Fruit fly (Drosophila melanogaster) whole organism, prepupa: ENCODE measurements around the gene Nrx-1.
A peak's percentile ranks its signal among the peaks of the same experiment; 100 is the strongest.

ENCODE experiments used
- CG10631 ChIP-seq: fragments of 200-800 bp; sonication (Bioruptor generic); optimal IDR thresholded peaks from 2 replicates; lab custom pipeline; 2016; ENCODE audit warnings: missing biosample characterization, missing genetic modification characterization
- CG4318 ChIP-seq: fragments of 200-800 bp; sonication (Bioruptor generic); optimal IDR thresholded peaks from 3 replicates; lab custom pipeline; 2017; ENCODE audit warnings: missing biosample characterization, mild to moderate bottlenecking, missing genetic modification characterization
- CG6163 ChIP-seq: fragments of 200-800 bp; sonication (Bioruptor generic); IDR thresholded peaks from 3 replicates; pipeline ENCODE4 v1.3.6; 2022; ENCODE audit warnings: missing biosample characterization, missing genetic modification characterization
- CG6276 ChIP-seq: fragments of 200-800 bp; sonication (Bioruptor generic); optimal IDR thresholded peaks from 2 replicates; lab custom pipeline; 2017; ENCODE audit warnings: missing biosample characterization, mild to moderate bottlenecking, missing genetic modification characterization
- CG8319 ChIP-seq: fragments of 200-800 bp; sonication (Bioruptor generic); optimal IDR thresholded peaks from 3 replicates; lab custom pipeline; 2016; ENCODE audit warnings: missing biosample characterization, missing genetic modification characterization
- Eip75B ChIP-seq: fragments of 200-800 bp; sonication (Bioruptor generic); optimal IDR thresholded peaks from 3 replicates; lab custom pipeline; 2016; ENCODE audit warnings: missing biosample characterization, missing genetic modification characterization
- Eip78C ChIP-seq: fragments of 200-800 bp; sonication (Bioruptor generic); peaks from one replicate; lab custom pipeline; 2016; ENCODE audit warnings: missing biosample characterization, missing genetic modification characterization
- Ets21C ChIP-seq: fragments of 200-800 bp; sonication (Bioruptor generic); optimal IDR thresholded peaks from 3 replicates; lab custom pipeline; 2016; ENCODE audit warnings: missing biosample characterization, missing genetic modification characterization
- Gug ChIP-seq: fragments of 200-800 bp; sonication (Bioruptor generic); IDR thresholded peaks from 2 replicates; pipeline ENCODE4 v1.3.6; 2022; ENCODE audit warnings: missing biosample characterization, missing genetic modification characterization
- Hr39 ChIP-seq: fragments of 200-800 bp; sonication (Bioruptor generic); optimal IDR thresholded peaks from 2 replicates; lab custom pipeline; 2016; ENCODE audit warnings: missing biosample characterization, missing genetic modification characterization
- Lpt ChIP-seq: fragments of 200-800 bp; sonication (Bioruptor generic); optimal IDR thresholded peaks from 3 replicates; lab custom pipeline; 2016; ENCODE audit warnings: missing biosample characterization, missing genetic modification characterization
- Sox102F ChIP-seq: fragments of 200-800 bp; sonication (Bioruptor generic); optimal IDR thresholded peaks from 2 replicates; lab custom pipeline; 2016; ENCODE audit warnings: missing biosample characterization, mild to moderate bottlenecking, missing genetic modification characterization
- Sox14 ChIP-seq: fragments of 200-800 bp; sonication (Bioruptor generic); optimal IDR thresholded peaks from 3 replicates; lab custom pipeline; 2016; ENCODE audit warnings: missing biosample characterization, missing genetic modification characterization
- Sox15 ChIP-seq: fragments of 200-800 bp; sonication (Bioruptor generic); optimal IDR thresholded peaks from 3 replicates; lab custom pipeline; 2016; ENCODE audit warnings: missing biosample characterization, missing genetic modification characterization
- achi ChIP-seq: fragments of 200-800 bp; sonication (Bioruptor generic); optimal IDR thresholded peaks from 3 replicates; lab custom pipeline; 2016; ENCODE audit warnings: missing biosample characterization, missing genetic modification characterization
- acj6 ChIP-seq: fragments of 200-800 bp; sonication (Bioruptor generic); optimal IDR thresholded peaks from 3 replicates; lab custom pipeline; 2016; ENCODE audit warnings: missing biosample characterization, missing genetic modification characterization
- cyc ChIP-seq: fragments of 200-800 bp; sonication (Bioruptor generic); optimal IDR thresholded peaks from 3 replicates; lab custom pipeline; 2016; ENCODE audit warnings: missing biosample characterization, missing genetic modification characterization
- dsx ChIP-seq: fragments of 200-800 bp; optimal IDR thresholded peaks from 3 replicates; lab custom pipeline; 2019; ENCODE audit warnings: missing biosample characterization, mild to moderate bottlenecking, missing genetic modification characterization, moderate library complexity; ENCODE audit not compliant: poor library complexity, severe bottlenecking
- eg ChIP-seq: fragments of 200-800 bp; sonication (Bioruptor generic); IDR thresholded peaks from 3 replicates; pipeline ENCODE4 v1.3.6; 2022; ENCODE audit warnings: missing biosample characterization, missing genetic modification characterization
- esn ChIP-seq: fragments of 200-800 bp; sonication (Bioruptor generic); optimal IDR thresholded peaks from 2 replicates; lab custom pipeline; 2016; ENCODE audit warnings: missing biosample characterization, mild to moderate bottlenecking, missing genetic modification characterization, moderate library complexity
- fd85E ChIP-seq: fragments of 200-800 bp; sonication (Bioruptor generic); optimal IDR thresholded peaks from 3 replicates; lab custom pipeline; 2016; ENCODE audit warnings: missing biosample characterization, missing genetic modification characterization
- fkh ChIP-seq: fragments of 200-800 bp; sonication (Bioruptor generic); optimal IDR thresholded peaks from 3 replicates; lab custom pipeline; 2017; ENCODE audit warnings: missing biosample characterization, mild to moderate bottlenecking, missing genetic modification characterization, moderate library complexity
- spab ChIP-seq: fragments of 200-800 bp; sonication (Bioruptor generic); optimal IDR thresholded peaks from 2 replicates; lab custom pipeline; 2017; ENCODE audit warnings: missing biosample characterization, mild to moderate bottlenecking, missing genetic modification characterization, missing genetic modification reagents
- ss ChIP-seq, 2 experiments: fragments of 200-800 bp; sonication (Bioruptor generic); optimal IDR thresholded peaks; 2 replicates in 1 of 2; 3 replicates in 1 of 2; lab custom pipeline; 2017 to 2018; ENCODE audit warnings: mild to moderate bottlenecking in 2 of 2, missing biosample characterization in 2 of 2, missing genetic modification characterization in 2 of 2, moderate library complexity in 1 of 2
- svp ChIP-seq: fragments of 200-800 bp; sonication (Bioruptor generic); peaks from one replicate; lab custom pipeline; 2016; ENCODE audit warnings: missing biosample characterization, missing genetic modification characterization
- topi ChIP-seq: fragments of 200-800 bp; sonication (Bioruptor generic); optimal IDR thresholded peaks from 3 replicates; lab custom pipeline; 2016; ENCODE audit warnings: missing biosample characterization, missing genetic modification characterization
- vri ChIP-seq: fragments of 200-800 bp; sonication (Bioruptor generic); optimal IDR thresholded peaks from 3 replicates; lab custom pipeline; 2016; ENCODE audit warnings: missing biosample characterization, mild to moderate bottlenecking, missing genetic modification characterization

The Nrx-1 gene

dm6 chr3R:22456007-22456406 is 12.3 kb upstream of the Nrx-1 start:
- TF ChIP-seq Eip75B (GFP tag; lab: Kevin White, UChicago) (no peak), Eip78C (GFP tag; lab: Kevin White, UChicago) (peak; percentile 15), fkh (GFP tag; lab: Kevin White, UChicago) (peak; percentile 25)
- TF ChIP-seq, all 60 proteins: peak for 2

dm6 chr3R:22461673-22462585 is 6.4 kb upstream of the Nrx-1 start, which contains the start of the genes Rpn7 and AP-2mu:
Gene Rpn7, minus strand, starts transcription at chr3R:22462054.
Gene AP-2mu, plus strand, starts transcription at chr3R:22462455.
- no peak for TF ChIP-seq Gug
- TF ChIP-seq svp (GFP tag; lab: Kevin White, UChicago), result peak; percentile 73
- no peak for TF ChIP-seq CG4318 (GFP tag; lab: Kevin White, UChicago)
- TF ChIP-seq esn (GFP tag; lab: Kevin White, UChicago), result peak; percentile 12
- no peak for TF ChIP-seq ss (GFP tag; optimal IDR thresholded peaks at IDR 0.05; lab: Kevin White, UChicago)
- no peak for TF ChIP-seq Lpt (GFP tag; lab: Kevin White, UChicago)
- peak; percentile 21 for TF ChIP-seq Eip78C (GFP tag; lab: Kevin White, UChicago)
- TF ChIP-seq topi (GFP tag; lab: Kevin White, UChicago), result peak; percentile 7
- no peak for TF ChIP-seq spab
- TF ChIP-seq acj6 (GFP tag; lab: Kevin White, UChicago), result no peak
- TF ChIP-seq CG6163 (GFP tag; lab: Robert Waterston, UW), result no peak
- TF ChIP-seq Sox15 (GFP tag; lab: Kevin White, UChicago), result no peak
- TF ChIP-seq CG10631 (GFP tag; lab: Kevin White, UChicago), result peak; percentile 21
- no peak for TF ChIP-seq dsx (GFP tag; lab: Kevin White, UChicago)

- 0 out of 2 replicates have a peak, but pooled peaks have one; percentile 13 for TF ChIP-seq Gug
- no peak for TF ChIP-seq eg (GFP tag; lab: Robert Waterston, UW)
- TF ChIP-seq Eip78C (GFP tag; lab: Kevin White, UChicago), result peak; percentile 76
- TF ChIP-seq esn (GFP tag; lab: Kevin White, UChicago), result peak; percentile 40
- TF ChIP-seq CG6276 (GFP tag; lab: Kevin White, UChicago), result no peak
- TF ChIP-seq Sox14 (GFP tag; lab: Kevin White, UChicago), result peak; percentile 19
Observed at dm6 chr3R:22464611-22465113, 3.6 kb upstream of the Nrx-1 start, which contains the start of gene CG7054. Gene CG7054, plus strand, starts transcription at chr3R:22464985.

dm6 chr3R:22465138-22465537 is 3.2 kb upstream of the Nrx-1 start:
- no peak for TF ChIP-seq esn (GFP tag; lab: Kevin White, UChicago)
- peak; percentile 32 for TF ChIP-seq vri (GFP tag; lab: Kevin White, UChicago)
- peak; percentile 97 for TF ChIP-seq svp (GFP tag; lab: Kevin White, UChicago)
- TF ChIP-seq Sox102F (GFP tag; lab: Kevin White, UChicago), result no peak
- TF ChIP-seq fd85E (GFP tag; lab: Kevin White, UChicago), result no peak
- no peak for TF ChIP-seq cyc (GFP tag; lab: Kevin White, UChicago)
- TF ChIP-seq CG8319, result no peak

dm6 chr3R:22465984-22466530 is 2.3 kb upstream of the Nrx-1 start, which contains the start of gene Pebp1:
Gene Pebp1, plus strand, starts transcription at chr3R:22466034.
- TF ChIP-seq Eip75B (GFP tag; lab: Kevin White, UChicago), result no peak
- no peak for TF ChIP-seq Hr39 (GFP tag; lab: Kevin White, UChicago)
- no peak for TF ChIP-seq achi
- no peak for TF ChIP-seq Lpt (GFP tag; lab: Kevin White, UChicago)
- TF ChIP-seq Sox14 (GFP tag; lab: Kevin White, UChicago), result no peak
- TF ChIP-seq Gug, result no peak
- no peak for TF ChIP-seq Ets21C (GFP tag; lab: Kevin White, UChicago)
- TF ChIP-seq, all 60 proteins: peak for 0
